Fruit fly (Drosophila melanogaster) whole organism, wandering third instar larva: Measurements from ENCODE around the gene Rheb.

Experiments used
- N ChIP-seq: fragments of >200 bp; optimal IDR thresholded peaks from 2 replicates; lab custom pipeline; 2018; ENCODE audit warnings: missing biosample characterization, missing external identifiers, missing genetic modification characterization
- br ChIP-seq: fragments of 200-800 bp; sonication (Bioruptor generic); optimal IDR thresholded peaks from 2 replicates; lab custom pipeline; 2016; ENCODE audit warnings: missing biosample characterization, missing genetic modification characterization
- psq ChIP-seq: fragments of 200-800 bp; sonication (Bioruptor generic); optimal IDR thresholded peaks from 3 replicates; lab custom pipeline; 2017; ENCODE audit warnings: missing biosample characterization, mild to moderate bottlenecking, missing genetic modification characterization, moderate library complexity

dm6 chr3R:5610656-5611055 is 41.9 kb downstream of the Rheb start:
- TF ChIP-seq psq (GFP tag; lab: Kevin White, UChicago), result no peak
- TF ChIP-seq br (GFP tag; lab: Kevin White, UChicago), result no peak
- TF ChIP-seq N (GFP tag; lab: Kevin White, UChicago), result no peak
